Fruit fly (Drosophila melanogaster) whole organism, embryonic: ENCODE measurements around the gene Sfxn2.

Source experiments
- B-H2 ChIP-seq: fragments of 200-800 bp; sonication (Bioruptor generic); optimal IDR thresholded peaks from 2 replicates; lab custom pipeline; 2018; ENCODE audit warnings: missing biosample characterization, mild to moderate bottlenecking, missing genetic modification characterization
- BEAF-32 ChIP-seq: fragments of 200-800 bp; sonication (Bioruptor generic); optimal IDR thresholded peaks from 3 replicates; lab custom pipeline; 2017; ENCODE audit warnings: missing biosample characterization, missing genetic modification characterization, mild to moderate bottlenecking, moderate library complexity, missing genetic modification reagents
- CG11695 ChIP-seq: fragments of 200-800 bp; sonication (Bioruptor generic); IDR thresholded peaks from 3 replicates; pipeline ENCODE4 v1.3.6; 2022; ENCODE audit warnings: missing biosample characterization, missing genetic modification characterization
- CG11723 ChIP-seq: fragments of 200-800 bp; sonication (Bioruptor generic); optimal IDR thresholded peaks from 2 replicates; lab custom pipeline; 2017; ENCODE audit warnings: missing biosample characterization, mild to moderate bottlenecking, missing genetic modification characterization
- CG1233 ChIP-seq: fragments of 200-800 bp; sonication (Bioruptor generic); optimal IDR thresholded peaks from 4 replicates; lab custom pipeline; 2018; ENCODE audit warnings: missing biosample characterization, mild to moderate bottlenecking, missing genetic modification characterization
- CG12659 ChIP-seq: fragments of 200-800 bp; sonication (Bioruptor generic); optimal IDR thresholded peaks from 3 replicates; lab custom pipeline; 2017; ENCODE audit warnings: mild to moderate bottlenecking, missing biosample characterization, missing genetic modification reagents, missing genetic modification characterization
- CG13624 ChIP-seq: fragments of 200-800 bp; sonication (Bioruptor generic); optimal IDR thresholded peaks from 2 replicates; lab custom pipeline; 2016; ENCODE audit warnings: missing biosample characterization, missing genetic modification characterization
- CG13775 ChIP-seq: fragments of 200-800 bp; sonication (Bioruptor generic); optimal IDR thresholded peaks from 3 replicates; lab custom pipeline; 2017; ENCODE audit warnings: missing biosample characterization, mild to moderate bottlenecking, missing genetic modification characterization
- CG14441 ChIP-seq: fragments of 200-800 bp; sonication (Bioruptor generic); IDR thresholded peaks from 2 replicates; pipeline ENCODE4 v1.3.6; 2022; ENCODE audit warnings: missing biosample characterization, missing genetic modification characterization
- CG15514 ChIP-seq: fragments of 200-800 bp; sonication (Bioruptor generic); optimal IDR thresholded peaks from 3 replicates; lab custom pipeline; 2017; ENCODE audit warnings: missing biosample characterization, missing genetic modification characterization, mild to moderate bottlenecking, moderate library complexity, missing genetic modification reagents
- CG17385 ChIP-seq: fragments of 200-800 bp; sonication (Bioruptor generic); optimal IDR thresholded peaks from 3 replicates; lab custom pipeline; 2018; ENCODE audit warnings: missing biosample characterization, mild to moderate bottlenecking, missing genetic modification characterization
- CG17912 ChIP-seq: fragments of 200-800 bp; sonication (Bioruptor generic); optimal IDR thresholded peaks from 2 replicates; lab custom pipeline; 2018; ENCODE audit warnings: missing biosample characterization, mild to moderate bottlenecking, missing genetic modification characterization
- CG2202 ChIP-seq: fragments of 200-800 bp; sonication (Bioruptor generic); optimal IDR thresholded peaks from 2 replicates; lab custom pipeline; 2018; ENCODE audit warnings: missing biosample characterization, mild to moderate bottlenecking, missing genetic modification characterization
- CG3065 ChIP-seq: fragments of 200-800 bp; sonication (Bioruptor generic); optimal IDR thresholded peaks from 2 replicates; lab custom pipeline; 2016; ENCODE audit warnings: missing biosample characterization, missing genetic modification characterization
- CG31441 ChIP-seq: fragments of 200-800 bp; sonication (Bioruptor generic); IDR thresholded peaks from 2 replicates; pipeline ENCODE4 v1.3.6; 2022; ENCODE audit warnings: missing biosample characterization, missing genetic modification characterization
- CG4707 ChIP-seq: fragments of 200-800 bp; sonication (Bioruptor generic); optimal IDR thresholded peaks from 2 replicates; lab custom pipeline; 2018; ENCODE audit warnings: missing biosample characterization, mild to moderate bottlenecking, missing genetic modification characterization, moderate library complexity
- CG4730 ChIP-seq: fragments of 200-800 bp; sonication (Bioruptor generic); IDR thresholded peaks from 2 replicates; pipeline ENCODE4 v1.3.6; 2022; ENCODE audit warnings: missing biosample characterization, missing genetic modification characterization
- CG6765 ChIP-seq: fragments of 200-800 bp; sonication (Bioruptor generic); optimal IDR thresholded peaks from 3 replicates; lab custom pipeline; 2017; ENCODE audit warnings: missing biosample characterization, mild to moderate bottlenecking, missing genetic modification characterization
- CG6813 ChIP-seq: fragments of 200-800 bp; sonication (Bioruptor generic); optimal IDR thresholded peaks from 2 replicates; lab custom pipeline; 2017; ENCODE audit warnings: missing biosample characterization, missing genetic modification characterization, mild to moderate bottlenecking, moderate library complexity, missing genetic modification reagents
- CG8388 ChIP-seq: fragments of 200-800 bp; sonication (Bioruptor generic); optimal IDR thresholded peaks from 2 replicates; lab custom pipeline; 2019; ENCODE audit warnings: missing biosample characterization, mild to moderate bottlenecking, missing genetic modification characterization, moderate library complexity
- CG9932 ChIP-seq: fragments of 200-800 bp; sonication (Bioruptor generic); IDR thresholded peaks from 2 replicates; pipeline ENCODE4 v1.3.6; 2022; ENCODE audit warnings: missing biosample characterization, missing genetic modification characterization
- Doc2 ChIP-seq: fragments of 200-800 bp; sonication (Bioruptor generic); IDR thresholded peaks from 2 replicates; pipeline ENCODE4 v1.3.6; 2022; ENCODE audit warnings: missing biosample characterization, missing genetic modification characterization
- Dref ChIP-seq: fragments of 200-800 bp; sonication (Bioruptor generic); IDR thresholded peaks from 2 replicates; pipeline ENCODE4 v1.3.6; 2022; ENCODE audit warnings: missing biosample characterization, missing genetic modification characterization
- Ravus ChIP-seq: fragments of 200-800 bp; sonication (Bioruptor generic); IDR thresholded peaks from 2 replicates; pipeline ENCODE4 v1.3.6; 2022; ENCODE audit warnings: missing biosample characterization, missing genetic modification characterization
- abd-A ChIP-seq: fragments of 200-800 bp; sonication (Bioruptor generic); optimal IDR thresholded peaks from 3 replicates; lab custom pipeline; 2019; ENCODE audit warnings: missing biosample characterization, mild to moderate bottlenecking, missing genetic modification characterization, moderate library complexity
- al ChIP-seq: fragments of 200-800 bp; sonication (Bioruptor generic); IDR thresholded peaks from 2 replicates; pipeline ENCODE4 v1.3.6; 2022; ENCODE audit warnings: missing biosample characterization, missing genetic modification characterization
- cato ChIP-seq: fragments of 200-800 bp; sonication (Bioruptor generic); optimal IDR thresholded peaks from 2 replicates; lab custom pipeline; 2016; ENCODE audit warnings: missing biosample characterization, missing genetic modification characterization, borderline replicate concordance
- chinmo ChIP-seq: fragments of 200-800 bp; sonication (Bioruptor generic); IDR thresholded peaks from 4 replicates; pipeline ENCODE4 v1.3.6; 2022; ENCODE audit warnings: missing biosample characterization, missing genetic modification characterization; ENCODE audit not compliant: partially characterized antibody
- chn ChIP-seq: fragments of 200-800 bp; sonication (Bioruptor generic); optimal IDR thresholded peaks from 2 replicates; lab custom pipeline; 2016; ENCODE audit warnings: missing biosample characterization, missing genetic modification characterization
- dati ChIP-seq: fragments of 200-800 bp; sonication (Bioruptor generic); IDR thresholded peaks from 2 replicates; pipeline ENCODE4 v1.3.6; 2022; ENCODE audit warnings: missing biosample characterization, missing genetic modification characterization
- disco-r ChIP-seq: fragments of 200-800 bp; sonication (Bioruptor generic); optimal IDR thresholded peaks from 2 replicates; lab custom pipeline; 2016; ENCODE audit warnings: missing biosample characterization, missing genetic modification characterization
- dmrt99B ChIP-seq: fragments of 200-800 bp; sonication (Bioruptor generic); optimal IDR thresholded peaks from 2 replicates; lab custom pipeline; 2018; ENCODE audit warnings: missing biosample characterization, mild to moderate bottlenecking, missing genetic modification characterization, moderate library complexity
- ewg ChIP-seq: fragments of 200-800 bp; sonication (Bioruptor generic); optimal IDR thresholded peaks from 3 replicates; lab custom pipeline; 2017; ENCODE audit warnings: mild to moderate bottlenecking, missing biosample characterization, missing genetic modification reagents, missing genetic modification characterization
- gce ChIP-seq: fragments of 200-800 bp; sonication (Bioruptor generic); IDR thresholded peaks from 3 replicates; pipeline ENCODE4 v1.3.6; 2022; ENCODE audit warnings: missing biosample characterization, missing genetic modification characterization
- h ChIP-seq: fragments of >200 bp; optimal IDR thresholded peaks from 2 replicates; lab custom pipeline; 2017
- insv ChIP-seq, 2 experiments: fragments of 200-800 bp; sonication (Bioruptor generic); optimal IDR thresholded peaks; 3 replicates each; lab custom pipeline; 2016 to 2018; ENCODE audit warnings: missing biosample characterization in 2 of 2, missing genetic modification characterization in 2 of 2
- luna ChIP-seq: fragments of 200-800 bp; sonication (Bioruptor generic); optimal IDR thresholded peaks from 2 replicates; lab custom pipeline; 2016; ENCODE audit warnings: missing biosample characterization, missing genetic modification characterization
- maf-S ChIP-seq: fragments of 200-800 bp; sonication (Bioruptor generic); optimal IDR thresholded peaks from 2 replicates; lab custom pipeline; 2016; ENCODE audit warnings: missing biosample characterization, missing genetic modification characterization
- mam ChIP-seq: fragments of 200-800 bp; sonication (Bioruptor generic); optimal IDR thresholded peaks from 3 replicates; lab custom pipeline; 2016; ENCODE audit warnings: missing biosample characterization, missing genetic modification characterization
- pan ChIP-seq, 4 experiments: fragments of >200 bp in 3 of 4; fragments of 200-800 bp in 1 of 4; sonication (Bioruptor generic) in 1 of 4; optimal IDR thresholded peaks in 3 of 4; IDR thresholded peaks in 1 of 4; 2 replicates each; pipeline versions ENCODE4 v1.3.6 to Lab custom; 2017 to 2022; ENCODE audit warnings: missing biosample characterization in 2 of 4, missing genetic modification characterization in 2 of 4, mixed read lengths in 1 of 4
- rib ChIP-seq: fragments of 200-800 bp; sonication (Bioruptor generic); IDR thresholded peaks from 2 replicates; pipeline ENCODE4 v1.3.6; 2022; ENCODE audit warnings: missing biosample characterization, missing genetic modification characterization
- scrt ChIP-seq: fragments of 200-800 bp; sonication (Bioruptor generic); optimal IDR thresholded peaks from 2 replicates; lab custom pipeline; 2018; ENCODE audit warnings: missing biosample characterization, mild to moderate bottlenecking, missing genetic modification characterization, moderate library complexity
- seq ChIP-seq: fragments of 200-800 bp; sonication (Bioruptor generic); IDR thresholded peaks from 2 replicates; pipeline ENCODE4 v1.3.6; 2022; ENCODE audit warnings: missing biosample characterization, missing genetic modification characterization
- stc ChIP-seq: fragments of 200-800 bp; sonication (Bioruptor generic); IDR thresholded peaks from 2 replicates; pipeline ENCODE4 v1.3.6; 2022; ENCODE audit warnings: missing biosample characterization, missing genetic modification characterization
- sug ChIP-seq: fragments of 200-800 bp; optimal IDR thresholded peaks from 2 replicates; lab custom pipeline; 2019; ENCODE audit warnings: missing biosample characterization, mild to moderate bottlenecking, missing genetic modification characterization, moderate library complexity
- tap ChIP-seq: fragments of 200-800 bp; optimal IDR thresholded peaks from 3 replicates; lab custom pipeline; 2019; ENCODE audit warnings: missing biosample characterization, mild to moderate bottlenecking, missing genetic modification characterization, moderate library complexity
- tll ChIP-seq, 2 experiments: fragments of 200-800 bp in 1 of 2; fragments of >200 bp in 1 of 2; sonication (Bioruptor generic) in 1 of 2; optimal IDR thresholded peaks; 2 replicates each; lab custom pipeline; 2017 to 2019; ENCODE audit warnings: missing biosample characterization in 2 of 2, missing genetic modification characterization in 2 of 2, mild to moderate bottlenecking in 1 of 2, moderate library complexity in 1 of 2
- ttk ChIP-seq: fragments of 200-800 bp; sonication (Bioruptor generic); IDR thresholded peaks from 2 replicates; pipeline ENCODE4 v2.1.2; 2022; ENCODE audit warnings: missing biosample characterization, missing genetic modification characterization
- wor ChIP-seq: fragments of 200-800 bp; sonication (Bioruptor generic); IDR thresholded peaks from 2 replicates; pipeline ENCODE4 v1.3.6; 2022; ENCODE audit warnings: missing biosample characterization, missing genetic modification characterization

Sfxn2 gene

dm6 chr3L:19071173-19071844 is 8.3 kb downstream of the Sfxn2 start (continued):
- TF ChIP-seq CG17385 (GFP tag; lab: Kevin White, UChicago): peak; percentile 0
- no peak for TF ChIP-seq CG14441 (GFP tag; lab: Robert Waterston, UW)
- TF ChIP-seq CG17912 (GFP tag; lab: Kevin White, UChicago): no peak
- 0 out of 2 replicates have a peak, but pooled peaks have one; percentile 22 for TF ChIP-seq CG31441 (GFP tag; lab: Robert Waterston, UW)
- TF ChIP-seq Dref (GFP tag; lab: Robert Waterston, UW): no peak
- TF ChIP-seq maf-S: no peak
- peak; percentile 38 for TF ChIP-seq scrt
- TF ChIP-seq wor (GFP tag; lab: Robert Waterston, UW): no peak
- TF ChIP-seq tap: no peak
- TF ChIP-seq CG6813 (GFP tag; lab: Kevin White, UChicago): peak; percentile 25
- no peak for TF ChIP-seq CG4707 (GFP tag; lab: Kevin White, UChicago)
- no peak for TF ChIP-seq Doc2 (GFP tag; lab: Robert Waterston, UW)
- TF ChIP-seq CG15514 (GFP tag; lab: Kevin White, UChicago): peak; percentile 45
- no peak for TF ChIP-seq CG2202
- TF ChIP-seq stc (GFP tag; lab: Robert Waterston, UW): no peak
- no peak for TF ChIP-seq CG3065 (GFP tag; lab: Kevin White, UChicago)
- TF ChIP-seq sug (tag; lab: Kevin White, UChicago): peak; percentile 13
- TF ChIP-seq BEAF-32 (GFP tag; lab: Kevin White, UChicago): no peak
- no peak for TF ChIP-seq ewg
- no peak for TF ChIP-seq CG12659 (GFP tag; lab: Kevin White, UChicago)
- peak; percentile 62 for TF ChIP-seq B-H2 (GFP tag; lab: Kevin White, UChicago)
- TF ChIP-seq chn: no peak
- no peak for TF ChIP-seq CG8388 (GFP tag; lab: Kevin White, UChicago)
- TF ChIP-seq CG9932 (GFP tag; lab: Robert Waterston, UW): no peak
- TF ChIP-seq pan (optimal IDR thresholded peaks at IDR 0.05; lab: Kevin White, UChicago): no peak
- TF ChIP-seq pan (GFP tag; optimal IDR thresholded peaks at IDR 0.05 in 1 of 2, IDR thresholded peaks at IDR 0.05 in 1 of 2): no peak
- TF ChIP-seq ttk (GFP tag; lab: Robert Waterston, UW): no peak
- TF ChIP-seq dmrt99B (tag; lab: Kevin White, UChicago): peak; percentile 52
- no peak; the same call in 1 of the 2 replicates for TF ChIP-seq seq (GFP tag; lab: Robert Waterston, UW)
- no peak for TF ChIP-seq h (lab: Kevin White, UChicago)
- TF ChIP-seq luna (GFP tag; lab: Kevin White, UChicago): no peak
- no peak for TF ChIP-seq dati (GFP tag; lab: Robert Waterston, UW)
- TF ChIP-seq CG13775 (GFP tag; lab: Kevin White, UChicago): no peak
- TF ChIP-seq CG4730: no peak
- TF ChIP-seq chinmo (GFP tag; lab: Robert Waterston, UW): peak; percentile 86
- TF ChIP-seq abd-A (tag; lab: Kevin White, UChicago): peak; percentile 84
- TF ChIP-seq CG6765 (GFP tag; lab: Kevin White, UChicago): no peak
- peak; percentile 8; the same call in 1 of the 3 replicates for TF ChIP-seq gce (GFP tag; lab: Robert Waterston, UW)
- TF ChIP-seq CG1233 (GFP tag; lab: Kevin White, UChicago): no peak
- peak; percentile 21 for TF ChIP-seq mam (GFP tag; lab: Kevin White, UChicago)
- no peak for TF ChIP-seq tll (GFP tag; optimal IDR thresholded peaks at IDR 0.05; lab: Kevin White, UChicago)
- TF ChIP-seq CG11723 (GFP tag; lab: Kevin White, UChicago): no peak
- no peak for TF ChIP-seq CG13624
- TF ChIP-seq cato (GFP tag; lab: Kevin White, UChicago): no peak
- TF ChIP-seq al (GFP tag; lab: Robert Waterston, UW): no peak; the same call in 1 of the 2 replicates
- TF ChIP-seq disco-r: no peak
- peak; percentile 31; the same call in 1 of the 3 replicates for TF ChIP-seq CG11695 (GFP tag; lab: Robert Waterston, UW)
- TF ChIP-seq Ravus: no peak
- TF ChIP-seq insv (GFP tag; optimal IDR thresholded peaks at IDR 0.05; lab: Kevin White, UChicago): no peak
- peak; percentile 76; the same call in 1 of the 2 replicates for TF ChIP-seq rib (GFP tag; lab: Robert Waterston, UW)
